Fruit fly (Drosophila melanogaster) whole organism, embryonic: Measurements from ENCODE around the gene CG10311.

Source experiments
- BEAF-32 ChIP-seq: fragments of 200-800 bp; sonication (Bioruptor generic); optimal IDR thresholded peaks from 3 replicates; lab custom pipeline; 2017; ENCODE audit warnings: missing biosample characterization, missing genetic modification characterization, mild to moderate bottlenecking, moderate library complexity, missing genetic modification reagents
- Bteb2 ChIP-seq: fragments of 200-800 bp; sonication (Bioruptor generic); optimal IDR thresholded peaks from 2 replicates; lab custom pipeline; 2016; ENCODE audit warnings: missing biosample characterization, missing genetic modification characterization
- CG13775 ChIP-seq: fragments of 200-800 bp; sonication (Bioruptor generic); optimal IDR thresholded peaks from 3 replicates; lab custom pipeline; 2017; ENCODE audit warnings: missing biosample characterization, mild to moderate bottlenecking, missing genetic modification characterization
- CG14014 ChIP-seq: fragments of 200-800 bp; sonication (Bioruptor generic); IDR thresholded peaks from 2 replicates; pipeline ENCODE4 v1.3.6; 2022; ENCODE audit warnings: missing biosample characterization, missing genetic modification characterization
- CG14710 ChIP-seq: fragments of 200-800 bp; sonication (Bioruptor generic); optimal IDR thresholded peaks from 3 replicates; lab custom pipeline; 2019; ENCODE audit warnings: missing biosample characterization, mild to moderate bottlenecking, missing genetic modification characterization, moderate library complexity
- CG16813 ChIP-seq: fragments of 200-800 bp; sonication (Bioruptor generic); IDR thresholded peaks from 3 replicates; pipeline ENCODE4 v1.3.6; 2022; ENCODE audit warnings: missing biosample characterization, missing genetic modification characterization; ENCODE audit not compliant: partially characterized antibody
- CG2116 ChIP-seq: fragments of 200-800 bp; sonication (Bioruptor generic); optimal IDR thresholded peaks from 3 replicates; lab custom pipeline; 2018; ENCODE audit warnings: missing biosample characterization, mild to moderate bottlenecking, missing genetic modification characterization
- CG2202 ChIP-seq: fragments of 200-800 bp; sonication (Bioruptor generic); optimal IDR thresholded peaks from 2 replicates; lab custom pipeline; 2018; ENCODE audit warnings: missing biosample characterization, mild to moderate bottlenecking, missing genetic modification characterization
- CG2712 ChIP-seq: fragments of 200-800 bp; optimal IDR thresholded peaks from 3 replicates; lab custom pipeline; 2019; ENCODE audit warnings: missing biosample characterization, mild to moderate bottlenecking, missing genetic modification characterization, moderate library complexity
- CG3281 ChIP-seq: fragments of 200-800 bp; sonication (Bioruptor generic); optimal IDR thresholded peaks from 3 replicates; lab custom pipeline; 2017; ENCODE audit warnings: missing biosample characterization, mild to moderate bottlenecking, missing genetic modification characterization
- CG34224 ChIP-seq: fragments of 200-800 bp; sonication (Bioruptor generic); IDR thresholded peaks from 3 replicates; pipeline ENCODE4 v1.3.6; 2022; ENCODE audit warnings: missing biosample characterization, missing genetic modification characterization; ENCODE audit not compliant: partially characterized antibody
- CG3995 ChIP-seq: fragments of 200-800 bp; sonication (Bioruptor generic); optimal IDR thresholded peaks from 3 replicates; lab custom pipeline; 2016; ENCODE audit warnings: missing biosample characterization, missing genetic modification characterization
- CG42726 ChIP-seq: fragments of 200-800 bp; sonication (Bioruptor generic); IDR thresholded peaks from 2 replicates; pipeline ENCODE4 v1.3.6; 2022; ENCODE audit warnings: missing biosample characterization, missing genetic modification characterization; ENCODE audit not compliant: partially characterized antibody
- CG4730 ChIP-seq: fragments of 200-800 bp; sonication (Bioruptor generic); IDR thresholded peaks from 2 replicates; pipeline ENCODE4 v1.3.6; 2022; ENCODE audit warnings: missing biosample characterization, missing genetic modification characterization
- CG5953 ChIP-seq: fragments of 200-800 bp; sonication (Bioruptor generic); IDR thresholded peaks from 2 replicates; pipeline ENCODE4 v1.3.6; 2022; ENCODE audit warnings: missing biosample characterization, missing genetic modification characterization
- CG6272 ChIP-seq: fragments of 200-800 bp; sonication (Bioruptor generic); IDR thresholded peaks from 2 replicates; pipeline ENCODE4 v1.3.6; 2022; ENCODE audit warnings: missing biosample characterization, missing genetic modification characterization
- CG6689 ChIP-seq: fragments of 200-800 bp; sonication (Bioruptor generic); IDR thresholded peaks from 2 replicates; pipeline ENCODE4 v1.3.6; 2022; ENCODE audit warnings: missing biosample characterization, missing genetic modification characterization
- CG9437 ChIP-seq: fragments of 200-800 bp; sonication (Bioruptor generic); optimal IDR thresholded peaks from 2 replicates; lab custom pipeline; 2018; ENCODE audit warnings: missing biosample characterization, mild to moderate bottlenecking, missing genetic modification characterization
- CG9727 ChIP-seq: fragments of 200-800 bp; sonication (Bioruptor generic); optimal IDR thresholded peaks from 3 replicates; lab custom pipeline; 2017; ENCODE audit warnings: missing biosample characterization, mild to moderate bottlenecking, missing genetic modification characterization
- D ChIP-seq, 2 experiments: fragments of 200-800 bp in 1 of 2; fragments of >200 bp in 1 of 2; sonication (Bioruptor generic) in 1 of 2; optimal IDR thresholded peaks; 2 replicates in 1 of 2; 3 replicates in 1 of 2; lab custom pipeline; 2017; ENCODE audit warnings: mild to moderate bottlenecking in 1 of 2, missing biosample characterization in 1 of 2, missing genetic modification characterization in 1 of 2, missing genetic modification reagents in 1 of 2
- Dek ChIP-seq: fragments of 200-800 bp; sonication (Bioruptor generic); optimal IDR thresholded peaks from 3 replicates; lab custom pipeline; 2019; ENCODE audit warnings: missing biosample characterization, mild to moderate bottlenecking, missing genetic modification characterization, moderate library complexity
- Dll ChIP-seq: fragments of 200-800 bp; sonication (Bioruptor generic); IDR thresholded peaks from 4 replicates; pipeline ENCODE4 v1.3.6; 2022; ENCODE audit warnings: missing biosample characterization, missing genetic modification characterization; ENCODE audit not compliant: partially characterized antibody
- Fer1 ChIP-seq: fragments of 200-800 bp; sonication (Bioruptor generic); optimal IDR thresholded peaks from 2 replicates; lab custom pipeline; 2017; ENCODE audit warnings: missing biosample characterization, mild to moderate bottlenecking, missing genetic modification characterization
- Gsc ChIP-seq: fragments of 200-800 bp; sonication (Bioruptor generic); IDR thresholded peaks from 2 replicates; pipeline ENCODE4 v1.3.6; 2022; ENCODE audit warnings: missing biosample characterization, missing genetic modification characterization
- HLHmδ ChIP-seq: fragments of 200-800 bp; sonication (Bioruptor generic); optimal IDR thresholded peaks from 2 replicates; lab custom pipeline; 2018; ENCODE audit warnings: missing biosample characterization, mild to moderate bottlenecking, missing genetic modification characterization, moderate library complexity
- MESR4 ChIP-seq: fragments of 200-800 bp; sonication (Bioruptor generic); optimal IDR thresholded peaks from 2 replicates; lab custom pipeline; 2018; ENCODE audit warnings: missing biosample characterization, mild to moderate bottlenecking, missing genetic modification characterization, moderate library complexity
- Scr ChIP-seq: fragments of 200-800 bp; sonication (Bioruptor generic); IDR thresholded peaks from 2 replicates; pipeline ENCODE4 v1.3.6; 2022; ENCODE audit warnings: missing biosample characterization, missing genetic modification characterization; ENCODE audit not compliant: partially characterized antibody
- ac ChIP-seq: fragments of 200-800 bp; sonication (Bioruptor generic); optimal IDR thresholded peaks from 3 replicates; lab custom pipeline; 2017; ENCODE audit warnings: missing biosample characterization, mild to moderate bottlenecking, missing genetic modification characterization
- caup ChIP-seq: fragments of 200-800 bp; sonication (Bioruptor generic); optimal IDR thresholded peaks from 3 replicates; lab custom pipeline; 2017; ENCODE audit warnings: missing biosample characterization, mild to moderate bottlenecking, missing genetic modification characterization, moderate library complexity; ENCODE audit not compliant: severe bottlenecking
- chinmo ChIP-seq: fragments of 200-800 bp; sonication (Bioruptor generic); IDR thresholded peaks from 4 replicates; pipeline ENCODE4 v1.3.6; 2022; ENCODE audit warnings: missing biosample characterization, missing genetic modification characterization; ENCODE audit not compliant: partially characterized antibody
- crp ChIP-seq, 2 experiments: fragments of 200-800 bp; sonication (Bioruptor generic); optimal IDR thresholded peaks; 2 replicates in 1 of 2; 3 replicates in 1 of 2; lab custom pipeline; 2017; ENCODE audit warnings: missing biosample characterization in 2 of 2, missing genetic modification characterization in 2 of 2, mild to moderate bottlenecking in 1 of 2, moderate library complexity in 1 of 2
- danr ChIP-seq: fragments of 200-800 bp; sonication (Bioruptor generic); IDR thresholded peaks from 2 replicates; pipeline ENCODE4 v1.3.6; 2022; ENCODE audit warnings: missing biosample characterization, missing genetic modification characterization
- dpn ChIP-seq, 2 experiments: fragments of 200-800 bp; sonication (Bioruptor generic); optimal IDR thresholded peaks; 3 replicates each; lab custom pipeline; 2016; ENCODE audit warnings: missing biosample characterization in 2 of 2, missing genetic modification characterization in 2 of 2
- emc ChIP-seq: fragments of 200-800 bp; sonication (Bioruptor generic); optimal IDR thresholded peaks from 2 replicates; lab custom pipeline; 2016; ENCODE audit warnings: missing biosample characterization, missing genetic modification characterization
- eyg ChIP-seq: fragments of 200-800 bp; sonication (Bioruptor generic); optimal IDR thresholded peaks from 3 replicates; lab custom pipeline; 2016; ENCODE audit warnings: missing biosample characterization, missing genetic modification characterization
- gfzf ChIP-seq: fragments of 200-800 bp; sonication (Bioruptor generic); optimal IDR thresholded peaks from 2 replicates; lab custom pipeline; 2016; ENCODE audit warnings: missing biosample characterization, mild to moderate bottlenecking, missing genetic modification characterization, moderate library complexity
- her ChIP-seq: fragments of 200-800 bp; sonication (Bioruptor generic); optimal IDR thresholded peaks from 2 replicates; lab custom pipeline; 2016; ENCODE audit warnings: missing biosample characterization, missing genetic modification characterization
- kay ChIP-seq: fragments of 200-800 bp; sonication (Bioruptor generic); optimal IDR thresholded peaks from 2 replicates; lab custom pipeline; 2016; ENCODE audit warnings: missing biosample characterization, missing genetic modification characterization
- kni ChIP-seq: fragments of 200-800 bp; sonication (Bioruptor generic); optimal IDR thresholded peaks from 3 replicates; lab custom pipeline; 2017; ENCODE audit warnings: mild to moderate bottlenecking, missing biosample characterization, missing genetic modification reagents, missing genetic modification characterization
- nmo ChIP-seq: fragments of 200-800 bp; sonication (Bioruptor generic); optimal IDR thresholded peaks from 2 replicates; lab custom pipeline; 2018; ENCODE audit warnings: missing biosample characterization, mild to moderate bottlenecking, missing genetic modification characterization, moderate library complexity
- pros ChIP-seq: fragments of 200-800 bp; sonication (Bioruptor generic); optimal IDR thresholded peaks from 3 replicates; lab custom pipeline; 2019; ENCODE audit warnings: missing biosample characterization, mild to moderate bottlenecking, missing genetic modification characterization, moderate library complexity
- sens ChIP-seq: fragments of 200-800 bp; sonication (Bioruptor generic); peaks from one replicate; lab custom pipeline; 2016; ENCODE audit warnings: missing biosample characterization, missing genetic modification characterization
- slou ChIP-seq: fragments of 200-800 bp; sonication (Bioruptor generic); optimal IDR thresholded peaks from 3 replicates; lab custom pipeline; 2016; ENCODE audit warnings: missing biosample characterization, missing genetic modification characterization
- slp2 ChIP-seq: fragments of 200-800 bp; sonication (Bioruptor generic); optimal IDR thresholded peaks from 2 replicates; lab custom pipeline; 2016; ENCODE audit warnings: missing biosample characterization, missing genetic modification characterization
- trem ChIP-seq: fragments of 200-800 bp; optimal IDR thresholded peaks from 3 replicates; lab custom pipeline; 2019; ENCODE audit warnings: missing biosample characterization, mild to moderate bottlenecking, missing genetic modification characterization, moderate library complexity
- twi ChIP-seq: fragments of 200-800 bp; optimal IDR thresholded peaks from 2 replicates; lab custom pipeline; 2019; ENCODE audit warnings: missing biosample characterization, mild to moderate bottlenecking, missing genetic modification characterization, moderate library complexity
- unc-4 ChIP-seq: fragments of 200-800 bp; sonication (Bioruptor generic); IDR thresholded peaks from 2 replicates; pipeline ENCODE4 v1.3.6; 2022; ENCODE audit warnings: missing biosample characterization, missing genetic modification characterization; ENCODE audit not compliant: partially characterized antibody
- vvl ChIP-seq: fragments of 200-800 bp; sonication (Bioruptor generic); IDR thresholded peaks from 2 replicates; pipeline ENCODE4 v1.3.6; 2022; ENCODE audit warnings: missing biosample characterization, missing genetic modification characterization

Gene CG10311

DNA sequence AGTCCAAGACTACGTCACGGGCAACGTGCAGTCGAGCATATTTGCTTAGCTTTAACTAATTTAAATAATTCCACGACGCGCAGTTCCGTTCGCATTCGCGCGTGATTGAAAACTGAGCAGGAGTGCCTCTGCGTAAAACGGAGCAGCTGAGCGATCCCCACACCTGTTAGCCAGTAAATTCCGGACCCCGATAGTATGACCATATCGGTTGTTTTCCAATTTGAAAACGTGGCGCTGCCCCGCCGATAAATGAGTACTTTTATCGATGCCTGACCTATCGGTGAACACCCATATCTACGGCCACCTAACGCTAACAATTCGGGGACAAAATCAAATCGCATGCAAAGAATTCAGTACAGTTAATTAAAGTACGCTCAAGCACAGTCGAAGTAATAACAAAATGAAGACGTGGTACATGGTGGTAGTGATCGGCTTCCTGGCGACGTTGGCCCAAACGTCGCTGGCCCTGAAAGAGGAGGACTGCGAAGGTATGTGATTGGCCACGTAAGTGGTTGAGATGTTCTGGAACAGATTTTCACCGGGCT, 7.6 kb downstream of the CG10311 start, which contains the start of the genes CG14879 and Manf (continued):
- TF ChIP-seq crp (GFP tag; optimal IDR thresholded peaks at IDR 0.05; lab: Kevin White, UChicago) (peak in 1 of 2 experiments; percentile 79), unc-4 (GFP tag; lab: Robert Waterston, UW) (peak; percentile 56), nmo (GFP tag; lab: Kevin White, UChicago) (peak; percentile 8), vvl (GFP tag; lab: Robert Waterston, UW) (peak; percentile 43; the same call in 1 of the 2 replicates), ac (GFP tag; lab: Kevin White, UChicago) (no peak), CG6272 (GFP tag; lab: Robert Waterston, UW) (no peak), twi (tag; lab: Kevin White, UChicago) (no peak), Dll (GFP tag; lab: Robert Waterston, UW) (peak; percentile 59; the same call in 1 of the 4 replicates), CG2712 (tag; lab: Kevin White, UChicago) (peak; percentile 27), pros (GFP tag; lab: Kevin White, UChicago) (no peak), CG14710 (tag; lab: Kevin White, UChicago) (peak; percentile 16), slou (GFP tag; lab: Kevin White, UChicago) (no peak), kni (GFP tag; lab: Kevin White, UChicago) (peak; percentile 21), CG2116 (peak; percentile 67), sens (GFP tag; lab: Kevin White, UChicago) (peak; percentile 75), eyg (GFP tag; lab: Kevin White, UChicago) (no peak), CG34224 (peak; percentile 71), Gsc (GFP tag; lab: Robert Waterston, UW) (no peak), CG9727 (GFP tag; lab: Kevin White, UChicago) (peak; percentile 19), HLHmδ (peak; percentile 7), caup (GFP tag; lab: Kevin White, UChicago) (no peak), Scr (GFP tag; lab: Robert Waterston, UW) (peak; percentile 49; the same call in 1 of the 2 replicates), Bteb2 (GFP tag; lab: Kevin White, UChicago) (no peak), chinmo (GFP tag; lab: Robert Waterston, UW) (peak; percentile 67; the same call in 2 of the 4 replicates), MESR4 (peak; percentile 85), BEAF-32 (GFP tag; lab: Kevin White, UChicago) (peak; percentile 62), Dek (no peak), slp2 (GFP tag; lab: Kevin White, UChicago) (no peak), CG16813 (GFP tag; lab: Robert Waterston, UW) (0 out of 3 replicates have a peak, but pooled peaks have one; percentile 35), CG5953 (GFP tag; lab: Robert Waterston, UW) (0 out of 2 replicates have a peak, but pooled peaks have one; percentile 16), gfzf (GFP tag; lab: Kevin White, UChicago) (peak; percentile 69), CG9437 (GFP tag; lab: Kevin White, UChicago) (peak; percentile 6), danr (GFP tag; lab: Robert Waterston, UW) (no peak), CG6689 (GFP tag; lab: Robert Waterston, UW) (no peak), CG42726 (GFP tag; lab: Robert Waterston, UW) (0 out of 2 replicates have a peak, but pooled peaks have one; percentile 10), trem (tag; lab: Kevin White, UChicago) (peak; percentile 62), CG3281 (GFP tag; lab: Kevin White, UChicago) (peak; percentile 5), D (optimal IDR thresholded peaks at IDR 0.05; lab: Kevin White, UChicago) (peak; percentile 26), D (GFP tag; optimal IDR thresholded peaks at IDR 0.05; lab: Kevin White, UChicago) (no peak), Fer1 (GFP tag; lab: Kevin White, UChicago) (peak; percentile 11), dpn (GFP tag; optimal IDR thresholded peaks at IDR 0.05; lab: Kevin White, UChicago) (no peak), her (no peak), emc (no peak), kay (GFP tag; lab: Kevin White, UChicago) (no peak), CG2202 (no peak), CG4730 (no peak), CG13775 (GFP tag; lab: Kevin White, UChicago) (no peak), CG3995 (GFP tag; lab: Kevin White, UChicago) (no peak), CG14014 (no peak; the same call in 1 of the 2 replicates)
